Worm (Caenorhabditis elegans): ENCODE measurements around the gene spe-17.

spe-17 gene

ce11 chrIV:12033985-12034384 lies 20.8 kb downstream of the spe-17 start, which contains the start of gene sqst-1:
TSS of gene sqst-1 (plus strand) at chrIV:12034282.
- TF ChIP-seq unc-86 (tag; optimal IDR thresholded peaks at IDR 0.05) (no peak), pax-1 (tag; optimal IDR thresholded peaks at IDR 0.05) (no peak), hlh-30 (tag; optimal IDR thresholded peaks at IDR 0.05; ENCODE audit: insufficient read depth) (no peak), nhr-232 (tag; optimal IDR thresholded peaks at IDR 0.05) (no peak), pat-9 (tag; optimal IDR thresholded peaks at IDR 0.05) (no peak), ceh-14 (tag; optimal IDR thresholded peaks at IDR 0.05) (no peak), hlh-8 (tag; optimal IDR thresholded peaks at IDR 0.05) (no peak), lin-11 (tag; optimal IDR thresholded peaks at IDR 0.05) (no peak), ceh-45 (GFP tag; IDR thresholded peaks at IDR 0.05) (no peak), C08G9.2 (tag; optimal IDR thresholded peaks at IDR 0.05) (no peak), unc-3 (GFP tag; conservative IDR thresholded peaks at IDR 0.05) (no peak), unc-3 (tag; optimal IDR thresholded peaks at IDR 0.05) (no peak)

- TF ChIP-seq nfya-1 (tag; optimal IDR thresholded peaks at IDR 0.05) (no peak), ceh-34 (tag; optimal IDR thresholded peaks at IDR 0.05) (no peak), gmeb-2 (tag; optimal IDR thresholded peaks at IDR 0.05) (no peak), dve-1 (tag; optimal IDR thresholded peaks at IDR 0.05) (no peak), unc-42 (tag; optimal IDR thresholded peaks at IDR 0.05) (no peak), zip-5 (tag; optimal IDR thresholded peaks at IDR 0.05) (no peak), F13H6.1 (tag; optimal IDR thresholded peaks at IDR 0.05) (no peak), ceh-30 (tag; optimal IDR thresholded peaks at IDR 0.05) (no peak), fax-1 (tag; optimal IDR thresholded peaks at IDR 0.05) (no peak), unc-86 (tag; optimal IDR thresholded peaks at IDR 0.05) (no peak), elt-4 (tag; optimal IDR thresholded peaks at IDR 0.05) (no peak), pqm-1 (tag; optimal IDR thresholded peaks at IDR 0.05) (no peak), sox-4 (tag; optimal IDR thresholded peaks at IDR 0.05) (no peak)
Observed at ce11 chrIV:12034776-12035175, 21.6 kb downstream of the spe-17 start.

- TF ChIP-seq lin-11 (tag; optimal IDR thresholded peaks at IDR 0.05) (no peak), F13H6.1 (tag; optimal IDR thresholded peaks at IDR 0.05) (no peak), K02D7.2 (tag; optimal IDR thresholded peaks at IDR 0.05) (no peak), che-1 (tag; optimal IDR thresholded peaks at IDR 0.05) (no peak), nhr-232 (tag; optimal IDR thresholded peaks at IDR 0.05) (no peak), hlh-30 (tag; optimal IDR thresholded peaks at IDR 0.05; ENCODE audit: insufficient read depth) (no peak), unc-55 (GFP tag; optimal IDR thresholded peaks at IDR 0.05) (no peak), ceh-6 (GFP tag; optimal IDR thresholded peaks at IDR 0.05) (no peak), ceh-2 (tag; optimal IDR thresholded peaks at IDR 0.05) (no peak)
Observed at ce11 chrIV:12035422-12035821, 22.2 kb downstream of the spe-17 start.

DNA sequence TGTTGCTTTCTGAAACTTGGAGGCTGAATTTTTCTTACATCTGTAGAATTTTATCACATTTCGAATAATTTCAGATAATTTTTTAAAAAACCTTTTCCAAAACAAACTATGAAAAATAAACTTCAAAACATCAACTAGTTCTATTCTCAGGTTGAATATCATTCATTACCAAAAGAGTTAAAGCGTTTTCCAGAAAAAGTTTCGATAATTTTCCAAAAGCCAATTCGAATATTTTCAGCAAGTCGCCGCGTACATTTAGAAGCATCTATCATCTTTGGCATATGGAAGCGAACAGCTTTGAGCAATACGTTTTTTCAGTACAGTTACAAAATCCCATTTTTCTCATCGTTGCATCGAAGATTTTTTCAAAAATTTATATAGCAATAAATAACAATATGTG lies 23.7 kb downstream of the spe-17 start:
- no peak for TF ChIP-seq ceh-48 (tag; optimal IDR thresholded peaks at IDR 0.05)
- peak; percentile 60 for TF ChIP-seq ama-1 (optimal IDR thresholded peaks at IDR 0.05)
- TF ChIP-seq pag-3 (tag; optimal IDR thresholded peaks at IDR 0.05; ENCODE audit: borderline replicate concordance), result no peak

DNA sequence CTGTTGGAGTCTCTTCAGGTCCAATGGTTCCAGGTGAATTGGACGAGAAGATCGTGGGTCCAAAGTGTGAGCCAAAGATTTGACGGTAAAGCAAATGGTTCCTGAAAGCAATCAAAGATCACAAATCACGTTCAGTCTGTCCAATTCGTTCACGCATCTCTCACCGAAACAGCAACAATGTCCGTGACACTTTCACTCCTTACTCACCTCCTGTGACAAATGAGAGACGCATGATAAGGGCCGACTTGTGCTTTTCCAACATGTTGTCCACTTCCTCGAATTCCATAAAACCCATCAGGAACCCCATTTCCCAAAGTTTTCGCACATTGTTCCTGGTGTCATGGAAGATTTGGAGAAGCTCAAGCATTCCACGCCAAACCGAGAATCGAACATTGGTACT lies 27.2 kb downstream of the spe-17 start:
- TF ChIP-seq hlh-6 (tag; optimal IDR thresholded peaks at IDR 0.05), result no peak
- no peak for TF ChIP-seq fax-1 (tag; optimal IDR thresholded peaks at IDR 0.05)
- no peak for TF ChIP-seq elt-4 (tag; optimal IDR thresholded peaks at IDR 0.05)
- TF ChIP-seq rnt-1 (tag; optimal IDR thresholded peaks at IDR 0.05), result no peak
- no peak for TF ChIP-seq fkh-6 (tag; optimal IDR thresholded peaks at IDR 0.05)
- no peak for TF ChIP-seq fkh-10 (GFP tag; optimal IDR thresholded peaks at IDR 0.05)
- no peak for TF ChIP-seq syd-9 (tag; optimal IDR thresholded peaks at IDR 0.05)
- no peak for TF ChIP-seq tbx-7 (tag; optimal IDR thresholded peaks at IDR 0.05)
- no peak for TF ChIP-seq ets-4 (tag; optimal IDR thresholded peaks at IDR 0.05)
